Fruit fly (Drosophila melanogaster) whole organism: ENCODE measurements around the gene Uck.

Experiments
- EcR ChIP-seq, 2 experiments: fragments of >200 bp; optimal IDR thresholded peaks; 2 replicates each; lab custom pipeline; 2017; ENCODE audit warnings: missing biosample characterization in 2 of 2, missing genetic modification characterization in 2 of 2, missing genetic modification reagents in 2 of 2
- pan ChIP-seq: fragments of >200 bp; optimal IDR thresholded peaks from 2 replicates; lab custom pipeline; 2017
- psq ChIP-seq: fragments of >200 bp; optimal IDR thresholded peaks from 2 replicates; lab custom pipeline; 2017
- usp ChIP-seq: fragments of >200 bp; optimal IDR thresholded peaks from 2 replicates; lab custom pipeline; 2017; ENCODE audit warnings: missing biosample characterization, missing genetic modification characterization, mixed read lengths

dm6 chr3R:24275463-24275862, 14.5 kb upstream of the Uck start:
- TF ChIP-seq EcR (GFP tag; optimal IDR thresholded peaks at IDR 0.05; lab: Kevin White, UChicago) (no peak), usp (GFP tag; lab: Kevin White, UChicago) (no peak), pan (lab: Kevin White, UChicago) (no peak), psq (lab: Kevin White, UChicago) (no peak)
